Worm (Caenorhabditis elegans): ENCODE measurements around the gene mboa-1.

DNA sequence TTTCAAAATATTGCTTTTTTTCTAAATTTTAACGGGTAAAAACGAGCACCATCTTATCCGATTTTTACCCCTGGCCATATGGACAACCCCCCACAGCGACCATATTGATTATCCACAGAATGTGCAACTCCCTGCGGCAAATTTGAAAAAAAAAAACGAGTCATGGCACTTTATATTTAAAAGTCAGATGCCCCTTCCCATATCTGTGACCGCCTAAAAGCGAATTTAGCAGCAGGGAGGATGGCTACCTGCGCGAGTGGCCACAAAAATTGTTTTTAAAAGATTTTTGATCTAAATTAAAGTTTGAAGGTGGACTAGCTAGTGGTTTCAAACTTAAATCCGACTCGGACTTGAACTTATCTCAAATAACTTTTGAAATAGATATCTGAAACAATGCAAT is 25.8 kb downstream of the mboa-1 start:
- TF ChIP-seq fkh-10 (GFP tag; optimal IDR thresholded peaks at IDR 0.05) (peak; percentile 98), nfya-1 (tag; optimal IDR thresholded peaks at IDR 0.05; ENCODE audit: insufficient read depth) (peak; percentile 95), nhr-12 (tag; optimal IDR thresholded peaks at IDR 0.05) (peak; percentile 40), ZK546.5 (tag; optimal IDR thresholded peaks at IDR 0.05) (peak; percentile 63), snpc-4 (tag; optimal IDR thresholded peaks at IDR 0.05) (peak; percentile 96), nhr-28 (tag; optimal IDR thresholded peaks at IDR 0.05) (peak; percentile 89), ama-1 (optimal IDR thresholded peaks at IDR 0.05) (peak; percentile 2), ceh-82 (tag; optimal IDR thresholded peaks at IDR 0.05) (peak; percentile 98), elt-2 (tag; optimal IDR thresholded peaks at IDR 0.05) (peak; percentile 79), nhr-23 (tag; optimal IDR thresholded peaks at IDR 0.05) (peak; percentile 98), nhr-11 (tag; optimal IDR thresholded peaks at IDR 0.05) (peak; percentile 95), ceh-28 (tag; optimal IDR thresholded peaks at IDR 0.05) (peak; percentile 99)
